Fruit fly (Drosophila melanogaster): ENCODE measurements around the gene CG12499.

Gene CG12499

dm6 chr3R:22447874-22448254 is 1.5 kb upstream of the CG12499 start, which contains the start of gene CG34376 (continued):
- TF ChIP-seq achi (GFP tag; optimal IDR thresholded peaks at IDR 0.05) (peak; percentile 24), CG9139 (GFP tag; optimal IDR thresholded peaks at IDR 0.05) (peak; percentile 18), OdsH (GFP tag; optimal IDR thresholded peaks at IDR 0.05) (no peak), Hr39 (GFP tag; optimal IDR thresholded peaks at IDR 0.05) (no peak), Sox102F (GFP tag; optimal IDR thresholded peaks at IDR 0.05) (no peak), esn (GFP tag; optimal IDR thresholded peaks at IDR 0.05) (no peak), cyc (GFP tag; optimal IDR thresholded peaks at IDR 0.05) (no peak), acj6 (GFP tag; optimal IDR thresholded peaks at IDR 0.05) (no peak), ss (GFP tag; optimal IDR thresholded peaks at IDR 0.05) (no peak), Sox15 (GFP tag; optimal IDR thresholded peaks at IDR 0.05) (no peak), CG10669 (GFP tag; optimal IDR thresholded peaks at IDR 0.05) (no peak), CG8632 (GFP tag; optimal IDR thresholded peaks at IDR 0.05) (no peak), Ets96B (tag; optimal IDR thresholded peaks at IDR 0.05) (no peak), Ets21C (GFP tag; optimal IDR thresholded peaks at IDR 0.05) (no peak), CG6808 (GFP tag; optimal IDR thresholded peaks at IDR 0.05) (no peak)

- TF ChIP-seq topi (GFP tag; optimal IDR thresholded peaks at IDR 0.05): no peak
- TF ChIP-seq CG9139 (GFP tag; optimal IDR thresholded peaks at IDR 0.05): no peak
- no peak for TF ChIP-seq CG11762 (GFP tag; optimal IDR thresholded peaks at IDR 0.05; ENCODE audit: insufficient read depth)
- TF ChIP-seq cyc (GFP tag; optimal IDR thresholded peaks at IDR 0.05): no peak
- no peak for TF ChIP-seq CG6792 (GFP tag; optimal IDR thresholded peaks at IDR 0.05)
- TF ChIP-seq vri (GFP tag; optimal IDR thresholded peaks at IDR 0.05): no peak
- no peak for TF ChIP-seq Smox (GFP tag; optimal IDR thresholded peaks at IDR 0.05)
- TF ChIP-seq Hr38 (GFP tag; optimal IDR thresholded peaks at IDR 0.05): no peak
- no peak for TF ChIP-seq Sox14 (GFP tag; optimal IDR thresholded peaks at IDR 0.05)
- TF ChIP-seq CG32006 (GFP tag; optimal IDR thresholded peaks at IDR 0.05): no peak
- no peak for TF ChIP-seq CG11294 (GFP tag; IDR thresholded peaks at IDR 0.05)
- TF ChIP-seq Hr39 (GFP tag; optimal IDR thresholded peaks at IDR 0.05): no peak
- TF ChIP-seq acj6 (GFP tag; optimal IDR thresholded peaks at IDR 0.05): peak; percentile 31
- TF ChIP-seq eg (GFP tag; IDR thresholded peaks at IDR 0.05): no peak
- no peak for TF ChIP-seq CG6854 (GFP tag; optimal IDR thresholded peaks at IDR 0.05)
- TF ChIP-seq net (GFP tag; optimal IDR thresholded peaks at IDR 0.05): no peak
- no peak for TF ChIP-seq CG7368 (GFP tag; optimal IDR thresholded peaks at IDR 0.05)
- no peak for TF ChIP-seq CG34406 (GFP tag; optimal IDR thresholded peaks at IDR 0.05)
- TF ChIP-seq ss (GFP tag; optimal IDR thresholded peaks at IDR 0.05): no peak
- no peak for TF ChIP-seq Hr4 (GFP tag; optimal IDR thresholded peaks at IDR 0.05)
- no peak for TF ChIP-seq CG11902 (GFP tag; optimal IDR thresholded peaks at IDR 0.05)
- TF ChIP-seq svp (GFP tag): no peak
- no peak for TF ChIP-seq fkh (GFP tag; optimal IDR thresholded peaks at IDR 0.05)
- no peak for TF ChIP-seq spab (GFP tag; optimal IDR thresholded peaks at IDR 0.05)
- TF ChIP-seq OdsH (GFP tag; optimal IDR thresholded peaks at IDR 0.05): no peak
- TF ChIP-seq CG15336 (GFP tag; IDR thresholded peaks at IDR 0.05): peak; percentile 75
- TF ChIP-seq Met (GFP tag; optimal IDR thresholded peaks at IDR 0.05): no peak
- TF ChIP-seq dsx (GFP tag; optimal IDR thresholded peaks at IDR 0.05; ENCODE audit: poor library complexity, severe bottlenecking): no peak
- TF ChIP-seq fd59A (GFP tag; optimal IDR thresholded peaks at IDR 0.05): no peak
- TF ChIP-seq CG4318 (GFP tag; optimal IDR thresholded peaks at IDR 0.05): no peak
- peak; percentile 19 for TF ChIP-seq CG31627 (GFP tag; optimal IDR thresholded peaks at IDR 0.05)
- TF ChIP-seq CG3032 (tag; optimal IDR thresholded peaks at IDR 0.05): no peak
- no peak for TF ChIP-seq CG1621 (tag; optimal IDR thresholded peaks at IDR 0.05)
- TF ChIP-seq CG10669 (GFP tag; optimal IDR thresholded peaks at IDR 0.05): no peak
- peak; percentile 2 for TF ChIP-seq Blimp-1 (GFP tag; optimal IDR thresholded peaks at IDR 0.05)
- peak; percentile 32 for TF ChIP-seq lz (GFP tag; optimal IDR thresholded peaks at IDR 0.05)
- TF ChIP-seq CG10631 (GFP tag; optimal IDR thresholded peaks at IDR 0.05): no peak
- TF ChIP-seq CG8119 (GFP tag; IDR thresholded peaks at IDR 0.05): no peak; the same call in 2 of the 3 replicates
- no peak for TF ChIP-seq salr (GFP tag; optimal IDR thresholded peaks at IDR 0.05)
- no peak for TF ChIP-seq Sox102F (GFP tag; optimal IDR thresholded peaks at IDR 0.05)
- no peak for TF ChIP-seq Eip78C (GFP tag)
- no peak for TF ChIP-seq CG6276 (GFP tag; optimal IDR thresholded peaks at IDR 0.05)
These were observed 947 bp upstream of the CG12499 start, which contains the start of gene CG34288 for dm6 chr3R:22447195-22447873. TSS of gene CG34288 (minus strand) at chr3R:22447263.
